Worm (Caenorhabditis elegans): Measurements from ENCODE around the gene sqv-2.

DNA sequence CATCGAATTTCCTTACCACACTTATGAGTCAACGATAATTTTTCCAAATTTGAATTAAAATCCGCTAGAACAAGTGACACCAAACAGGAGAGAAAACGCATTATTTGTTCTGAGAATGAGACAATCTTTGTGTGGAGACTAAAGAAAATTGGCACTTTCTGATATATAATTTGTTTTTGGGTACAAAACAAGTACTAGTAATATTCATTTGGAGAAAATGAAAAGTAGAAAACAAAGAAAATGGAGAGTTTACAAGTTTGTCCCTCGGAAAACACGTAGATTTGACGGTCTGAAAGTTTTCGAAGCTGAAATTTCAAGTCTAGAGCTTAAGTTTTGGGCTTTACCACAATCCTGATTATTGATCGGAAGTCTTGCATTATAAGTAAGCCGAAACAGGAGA lies 46.6 kb upstream of the sqv-2 start, which contains the start of gene irld-66:
- no peak for TF ChIP-seq tbx-11 (GFP tag; IDR thresholded peaks at IDR 0.05)
- no peak for TF ChIP-seq ama-1 (optimal IDR thresholded peaks at IDR 0.05)
- TF ChIP-seq sea-1 (GFP tag; conservative IDR thresholded peaks at IDR 0.05): no peak
- TF ChIP-seq flt-1 (GFP tag; IDR thresholded peaks at IDR 0.05): no peak
- TF ChIP-seq B0310.2 (tag; optimal IDR thresholded peaks at IDR 0.05): no peak
- no peak for TF ChIP-seq pes-1 (GFP tag; IDR thresholded peaks at IDR 0.05)
- no peak for TF ChIP-seq aly-1 (tag; optimal IDR thresholded peaks at IDR 0.05)
- no peak for TF ChIP-seq hnd-1 (tag; optimal IDR thresholded peaks at IDR 0.05)
